Worm (Caenorhabditis elegans): ENCODE measurements around the gene ZK1248.4.

The ZK1248.4 gene

ce11 chrII:5818298-5818697 is at the start of gene ZK1248.4:
ZK1248.4 (plus strand) TSS chrII:5818598.
- TF ChIP-seq lsy-12 (tag; optimal IDR thresholded peaks at IDR 0.05) (no peak), nhr-23 (tag; optimal IDR thresholded peaks at IDR 0.05) (no peak), nfya-1 (tag; optimal IDR thresholded peaks at IDR 0.05; ENCODE audit: insufficient read depth) (no peak), jun-1 (tag; optimal IDR thresholded peaks at IDR 0.05) (no peak), ztf-11 (tag; optimal IDR thresholded peaks at IDR 0.05) (no peak)

ce11 chrII:5772547-5773142 is 45.8 kb upstream of the ZK1248.4 start:
- TF ChIP-seq elt-3 (tag; optimal IDR thresholded peaks at IDR 0.05) (peak in 1 of 3 experiments; percentile 1), ztf-11 (tag; optimal IDR thresholded peaks at IDR 0.05) (no peak), nhr-43 (tag; optimal IDR thresholded peaks at IDR 0.05; ENCODE audit: poor library complexity, severe bottlenecking) (peak; percentile 23), snpc-4 (tag; optimal IDR thresholded peaks at IDR 0.05) (peak; percentile 19), hmg-11 (tag; optimal IDR thresholded peaks at IDR 0.05) (peak; percentile 85), lin-39 (tag; optimal IDR thresholded peaks at IDR 0.05) (peak; percentile 31), elt-2 (tag; optimal IDR thresholded peaks at IDR 0.05) (peak; percentile 46), lsy-12 (tag; optimal IDR thresholded peaks at IDR 0.05) (no peak), nhr-12 (tag; optimal IDR thresholded peaks at IDR 0.05) (no peak), pha-4 (tag; optimal IDR thresholded peaks at IDR 0.05) (peak; percentile 32), nfya-1 (tag; optimal IDR thresholded peaks at IDR 0.05; ENCODE audit: insufficient read depth) (peak; percentile 16)

DNA sequence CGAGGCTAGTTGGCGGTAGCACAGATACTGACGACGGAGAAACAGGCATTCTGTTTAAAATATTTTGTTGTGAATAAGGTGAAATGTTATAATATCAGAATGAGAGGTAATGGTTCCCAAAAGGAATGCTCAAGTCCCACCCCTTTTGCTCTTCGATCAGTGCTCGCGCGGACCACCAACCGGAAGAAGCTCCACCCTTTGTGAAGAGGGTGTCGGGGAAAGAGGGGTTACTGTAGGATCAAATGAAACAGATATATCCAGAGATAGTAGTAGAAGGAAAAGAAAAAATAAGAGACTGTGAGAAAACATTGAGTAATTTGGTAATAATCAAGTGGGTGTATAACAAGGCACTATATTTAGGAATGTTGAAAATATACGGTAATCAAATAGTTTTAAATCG is 44.3 kb upstream of the ZK1248.4 start, which contains the start of the genes dmd-5 and F10C1.1:
dmd-5 (minus strand) TSS at position 101 of the 400 bp plus-strand sequence.
F10C1.1 (plus strand) TSS at position 110 of the 400 bp plus-strand sequence.
- TF ChIP-seq R02D3.7 (tag; optimal IDR thresholded peaks at IDR 0.05), result no peak
- TF ChIP-seq pha-4 (tag; optimal IDR thresholded peaks at IDR 0.05), result no peak
- no peak for TF ChIP-seq unc-39 (tag; optimal IDR thresholded peaks at IDR 0.05)
- TF ChIP-seq unc-62 (GFP tag; optimal IDR thresholded peaks at IDR 0.05), result no peak
- no peak for TF ChIP-seq nfya-1 (tag; optimal IDR thresholded peaks at IDR 0.05; ENCODE audit: insufficient read depth)
- no peak for TF ChIP-seq jun-1 (tag; optimal IDR thresholded peaks at IDR 0.05)
- no peak for TF ChIP-seq egl-27 (tag; optimal IDR thresholded peaks at IDR 0.05)
- no peak for TF ChIP-seq elt-3 (tag; optimal IDR thresholded peaks at IDR 0.05)
- no peak for TF ChIP-seq eor-1 (tag; optimal IDR thresholded peaks at IDR 0.05)
- TF ChIP-seq lin-15B (tag; optimal IDR thresholded peaks at IDR 0.05), result no peak
- TF ChIP-seq nhr-43 (tag; optimal IDR thresholded peaks at IDR 0.05; ENCODE audit: poor library complexity, severe bottlenecking), result no peak
- no peak for TF ChIP-seq ZK546.5 (tag; optimal IDR thresholded peaks at IDR 0.05)
- TF ChIP-seq ceh-82 (tag; optimal IDR thresholded peaks at IDR 0.05), result no peak

DNA sequence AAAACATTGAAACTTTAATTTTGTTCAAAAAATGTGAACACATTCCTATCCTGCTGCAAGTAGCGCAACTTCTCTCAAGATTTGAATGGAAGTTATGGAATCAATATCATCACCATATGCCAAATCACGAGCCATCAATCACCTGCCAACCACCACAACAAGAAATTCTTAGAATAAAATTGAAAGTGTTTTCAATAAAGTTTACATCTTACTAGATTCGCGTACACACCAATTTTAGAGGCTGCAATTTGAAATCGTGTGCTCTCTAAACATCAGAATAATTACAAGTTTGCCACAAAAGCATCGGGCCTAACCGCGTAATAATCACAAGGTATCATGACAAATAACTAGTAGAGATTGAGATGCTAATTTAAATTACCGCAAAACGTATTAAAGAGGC is 43.5 kb upstream of the ZK1248.4 start:
- no peak for TF ChIP-seq daf-12 (tag; optimal IDR thresholded peaks at IDR 0.05)
- no peak for TF ChIP-seq ama-1 (optimal IDR thresholded peaks at IDR 0.05)
- no peak for TF ChIP-seq skn-1 (tag; optimal IDR thresholded peaks at IDR 0.05)
- no peak for TF ChIP-seq pqm-1 (tag; optimal IDR thresholded peaks at IDR 0.05)

DNA sequence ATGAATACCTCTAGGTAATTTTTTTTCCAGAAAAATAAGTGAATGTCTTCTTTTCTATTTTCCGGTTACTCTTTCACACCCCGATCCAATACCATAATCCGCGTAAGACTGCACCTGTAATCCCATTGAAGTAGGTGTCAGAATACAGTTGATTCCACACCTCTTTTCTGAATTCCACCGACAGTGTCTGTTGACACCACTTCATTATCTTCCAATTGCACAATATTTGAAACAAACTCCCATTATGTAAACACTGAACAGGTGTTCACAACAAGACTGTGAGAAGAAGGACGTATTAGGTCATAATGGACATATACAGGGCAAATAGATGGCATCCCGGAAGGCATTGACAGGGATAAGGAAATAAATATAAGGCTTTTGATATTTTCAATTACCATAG is 41.0 kb upstream of the ZK1248.4 start:
- TF ChIP-seq lin-39 (tag; optimal IDR thresholded peaks at IDR 0.05) (no peak), egl-5 (tag; optimal IDR thresholded peaks at IDR 0.05) (no peak), elt-1 (tag; optimal IDR thresholded peaks at IDR 0.05) (no peak), mml-1 (tag; optimal IDR thresholded peaks at IDR 0.05) (no peak), jun-1 (tag; optimal IDR thresholded peaks at IDR 0.05) (no peak), pha-4 (tag; optimal IDR thresholded peaks at IDR 0.05) (no peak), ceh-82 (tag; optimal IDR thresholded peaks at IDR 0.05) (no peak), ZK546.5 (tag; optimal IDR thresholded peaks at IDR 0.05) (no peak), nhr-237 (tag; optimal IDR thresholded peaks at IDR 0.05) (no peak), nhr-28 (tag; optimal IDR thresholded peaks at IDR 0.05) (no peak), pqm-1 (tag; optimal IDR thresholded peaks at IDR 0.05) (no peak), snpc-4 (tag; optimal IDR thresholded peaks at IDR 0.05) (no peak), nhr-67 (tag; optimal IDR thresholded peaks at IDR 0.05) (no peak), lin-15B (tag; optimal IDR thresholded peaks at IDR 0.05) (no peak)

- TF ChIP-seq hmg-11 (tag; optimal IDR thresholded peaks at IDR 0.05) (peak; percentile 56), fkh-10 (GFP tag; optimal IDR thresholded peaks at IDR 0.05) (peak; percentile 21), nfya-1 (tag; optimal IDR thresholded peaks at IDR 0.05; ENCODE audit: insufficient read depth) (peak; percentile 51), lin-39 (tag; optimal IDR thresholded peaks at IDR 0.05) (peak; percentile 1), unc-39 (tag; optimal IDR thresholded peaks at IDR 0.05) (no peak), nhr-11 (tag; optimal IDR thresholded peaks at IDR 0.05) (no peak), skn-1 (tag; optimal IDR thresholded peaks at IDR 0.05) (peak; percentile 22)
Measured at ce11 chrII:5779866-5780265, 38.5 kb upstream of the ZK1248.4 start.
